Fruit fly (Drosophila melanogaster) S2 (cell line): ENCODE measurements around the gene odd.
A peak's percentile ranks its signal among the peaks of the same experiment; 100 is the strongest.

Experiments used
- CG8478 ChIP-seq: fragments of >200 bp; optimal IDR thresholded peaks from 2 replicates; lab custom pipeline; 2018
- CTCF ChIP-seq, 2 experiments: fragments of >200 bp; optimal IDR thresholded peaks; 2 replicates each; lab custom pipeline; 2018

The odd gene

DNA sequence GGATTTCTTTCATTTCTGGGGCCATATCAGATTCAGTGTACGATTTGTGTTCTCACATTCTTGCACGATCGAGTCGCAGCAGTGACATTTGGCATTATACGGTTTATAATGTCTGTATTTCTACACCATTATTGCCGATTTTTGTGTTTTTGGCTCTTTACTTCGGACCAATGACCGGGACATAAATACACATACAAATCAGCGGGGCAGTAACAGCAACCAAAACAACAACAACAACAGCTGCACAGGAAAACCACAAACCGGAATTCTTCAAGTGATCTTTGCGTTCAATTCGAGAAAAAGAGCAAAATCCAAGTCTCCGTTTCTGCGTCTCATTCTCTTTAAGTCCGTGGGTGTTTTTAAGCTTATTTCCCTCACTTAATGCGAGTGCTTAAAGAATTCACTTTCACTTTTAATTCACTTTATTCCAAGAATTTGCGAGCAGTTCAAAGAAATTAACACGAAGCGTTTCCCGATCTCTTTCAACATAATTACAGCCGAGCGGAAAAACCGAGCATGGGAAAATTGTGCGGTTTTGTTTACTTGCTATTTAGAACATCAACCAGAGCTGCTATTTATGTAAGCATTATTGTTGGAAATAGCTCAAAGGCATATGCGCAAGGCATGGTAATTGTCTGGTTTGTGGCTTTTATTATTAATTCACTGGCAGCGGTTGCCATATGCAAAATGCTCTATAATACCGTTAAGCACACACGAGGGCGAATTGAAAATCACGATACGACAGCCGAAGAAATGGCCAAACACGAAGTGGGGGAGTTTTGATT lies 24.9 kb upstream of the odd start:
- TF ChIP-seq CTCF (optimal IDR thresholded peaks at IDR 0.05; lab: Kevin White, UChicago) (no peak), CG8478 (lab: Kevin White, UChicago) (no peak)

DNA sequence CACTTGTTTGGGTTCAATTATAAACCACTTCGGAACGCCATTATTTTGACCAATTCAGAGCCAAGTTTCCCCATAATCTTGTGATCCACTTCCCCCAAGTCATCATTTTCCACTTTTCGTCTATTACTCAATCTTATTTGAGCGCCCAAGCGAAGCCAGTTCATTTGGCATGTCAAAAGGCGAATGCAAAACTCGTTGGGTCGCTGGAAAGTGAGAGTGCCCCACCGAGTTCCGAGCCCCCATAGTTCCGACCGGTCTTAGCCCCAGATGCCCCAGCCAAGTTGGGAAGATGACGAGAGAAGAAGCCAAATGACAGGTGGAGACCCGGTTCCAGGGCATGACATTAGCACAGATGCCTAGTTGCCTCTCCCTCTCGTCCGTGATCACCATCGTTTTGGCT lies 24.2 kb upstream of the odd start:
- TF ChIP-seq CTCF (optimal IDR thresholded peaks at IDR 0.05; lab: Kevin White, UChicago) = no peak
- no peak for TF ChIP-seq CG8478 (lab: Kevin White, UChicago)

DNA sequence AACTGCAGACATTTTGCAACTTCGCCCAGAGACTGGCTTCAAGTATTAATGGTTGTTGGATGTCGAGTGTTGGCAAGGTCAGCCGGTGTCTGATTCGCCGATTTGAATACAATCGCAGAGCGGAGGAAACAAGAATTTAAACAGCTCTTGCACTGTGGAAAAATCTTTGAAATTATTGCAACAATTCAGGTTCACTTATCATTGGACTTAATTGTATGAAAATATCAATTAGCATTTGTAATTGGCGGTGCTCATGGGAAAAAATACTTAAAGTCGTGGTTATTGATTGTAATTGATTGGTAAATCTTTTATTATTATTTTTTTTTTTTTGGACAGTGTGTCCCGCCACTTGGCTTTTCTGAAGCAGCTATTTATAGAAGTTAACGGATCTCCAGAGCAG lies 22.9 kb upstream of the odd start:
- TF ChIP-seq CTCF (optimal IDR thresholded peaks at IDR 0.05; lab: Kevin White, UChicago) = no peak
- no peak for TF ChIP-seq CG8478 (lab: Kevin White, UChicago)

DNA sequence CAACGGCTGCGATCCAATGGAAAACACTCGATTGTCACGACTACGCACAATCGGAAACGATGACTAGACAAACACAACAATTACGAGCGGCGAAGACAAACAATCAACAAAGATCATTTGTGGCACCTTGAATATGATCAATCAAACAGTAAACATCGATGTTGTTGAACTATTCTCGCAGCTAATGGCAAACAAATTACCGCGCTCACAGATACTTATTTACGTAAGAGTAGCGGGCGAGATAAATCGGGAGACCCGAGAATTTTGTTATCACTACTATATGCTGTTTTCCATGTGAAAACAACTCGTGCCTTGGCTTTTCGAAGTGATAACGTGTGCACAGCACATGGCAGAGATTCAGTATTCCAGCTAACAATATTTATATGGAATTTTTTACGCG lies 22.3 kb upstream of the odd start:
- no peak for TF ChIP-seq CTCF (optimal IDR thresholded peaks at IDR 0.05; lab: Kevin White, UChicago)
- TF ChIP-seq CG8478 (lab: Kevin White, UChicago) = no peak

DNA sequence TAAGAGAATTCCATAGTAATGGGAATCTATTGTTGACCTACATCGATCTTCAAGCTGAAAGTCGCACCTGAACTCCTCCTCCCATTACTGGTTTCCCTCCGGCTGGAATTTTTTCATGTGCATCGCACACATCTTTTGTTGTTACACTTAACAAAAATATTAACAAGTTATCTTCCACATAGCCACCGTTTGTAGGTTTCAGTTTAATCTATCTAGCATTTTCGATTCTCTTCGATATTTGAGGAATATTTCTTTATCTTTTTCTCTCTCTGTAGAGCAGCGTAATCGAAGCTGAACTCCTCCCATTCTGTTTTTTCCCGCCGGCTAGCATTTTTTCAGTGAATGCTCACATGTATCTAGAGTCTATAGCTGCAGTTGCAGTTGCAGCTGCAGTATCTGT lies 18.2 kb upstream of the odd start:
- TF ChIP-seq CG8478 (lab: Kevin White, UChicago) (no peak), CTCF (optimal IDR thresholded peaks at IDR 0.05; lab: Kevin White, UChicago) (no peak)

DNA sequence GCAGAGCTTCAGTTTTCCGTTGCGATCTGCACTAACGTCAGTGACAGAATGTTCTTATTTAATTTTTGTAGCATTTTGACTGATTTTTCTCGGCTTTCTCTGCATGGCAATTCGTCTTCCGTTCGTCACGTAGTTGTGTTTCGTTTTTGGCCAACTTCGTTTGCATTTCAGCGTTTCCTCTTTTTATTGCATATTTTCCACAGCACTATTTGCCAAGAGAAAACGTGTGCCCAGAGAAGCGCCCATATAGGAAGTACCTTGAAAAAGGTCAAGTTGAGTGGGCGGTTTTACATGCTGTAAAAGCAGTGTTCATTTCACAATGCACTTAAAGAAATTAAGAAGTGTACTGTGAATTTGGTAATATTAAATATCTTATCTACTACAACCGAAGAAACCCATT lies 15.0 kb upstream of the odd start, which contains the start of gene CG15418:
Gene CG15418, minus strand, starts transcription at position 101 of the 400 bp plus-strand sequence.
- TF ChIP-seq CTCF (optimal IDR thresholded peaks at IDR 0.05; lab: Kevin White, UChicago) = no peak
- TF ChIP-seq CG8478 (lab: Kevin White, UChicago) = no peak

DNA sequence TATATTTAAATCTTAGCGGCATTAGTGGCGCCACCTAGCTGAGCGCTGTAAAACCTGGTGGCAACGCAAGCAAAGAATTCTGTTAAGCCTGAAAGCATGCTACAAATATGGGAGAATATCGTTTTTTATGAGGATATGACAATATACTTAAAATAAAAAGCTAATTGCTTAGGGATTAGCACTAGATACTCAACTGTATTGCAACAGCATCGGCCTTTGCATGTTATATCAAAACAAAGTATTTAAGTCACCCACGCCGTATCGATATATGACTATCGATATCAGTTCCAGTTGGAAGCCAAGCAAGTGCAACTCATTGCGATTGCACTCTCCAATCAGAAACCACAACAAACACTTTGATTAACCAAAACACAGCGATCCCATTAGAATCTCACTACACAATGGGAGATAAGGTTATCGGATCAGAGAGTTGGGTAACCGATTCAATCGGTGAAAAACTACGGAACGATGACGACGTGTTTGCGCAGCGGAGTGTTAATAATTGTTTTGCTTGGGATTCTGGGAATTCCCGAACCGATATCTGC lies 12.3 kb upstream of the odd start, which contains the start of gene Ugt36A1:
Gene Ugt36A1, plus strand, starts transcription at position 280 of the 545 bp plus-strand sequence.
- TF ChIP-seq CTCF (optimal IDR thresholded peaks at IDR 0.05; lab: Kevin White, UChicago) (peak; percentile 89 to 91), CG8478 (lab: Kevin White, UChicago) (no peak)

DNA sequence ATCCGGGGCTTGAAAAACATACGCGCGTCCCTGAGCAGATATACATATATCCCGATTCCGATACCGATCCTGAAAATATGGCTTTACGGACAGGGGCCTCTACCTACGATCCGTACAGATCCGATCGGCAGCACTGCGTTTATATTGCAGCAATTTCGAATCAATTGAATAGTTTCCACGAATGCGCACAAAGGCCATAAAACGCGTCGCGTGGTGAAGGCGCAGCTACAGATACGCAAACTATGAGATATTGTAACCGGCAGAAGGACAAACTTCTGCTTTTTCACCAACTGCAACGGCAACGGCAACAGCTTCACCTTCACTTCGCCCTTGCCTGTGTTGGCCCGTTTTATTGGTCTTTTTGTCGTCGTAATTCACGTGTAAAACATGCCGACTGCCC lies 8.6 kb upstream of the odd start:
- TF ChIP-seq CTCF (optimal IDR thresholded peaks at IDR 0.05; lab: Kevin White, UChicago) (no peak), CG8478 (lab: Kevin White, UChicago) (no peak)

DNA sequence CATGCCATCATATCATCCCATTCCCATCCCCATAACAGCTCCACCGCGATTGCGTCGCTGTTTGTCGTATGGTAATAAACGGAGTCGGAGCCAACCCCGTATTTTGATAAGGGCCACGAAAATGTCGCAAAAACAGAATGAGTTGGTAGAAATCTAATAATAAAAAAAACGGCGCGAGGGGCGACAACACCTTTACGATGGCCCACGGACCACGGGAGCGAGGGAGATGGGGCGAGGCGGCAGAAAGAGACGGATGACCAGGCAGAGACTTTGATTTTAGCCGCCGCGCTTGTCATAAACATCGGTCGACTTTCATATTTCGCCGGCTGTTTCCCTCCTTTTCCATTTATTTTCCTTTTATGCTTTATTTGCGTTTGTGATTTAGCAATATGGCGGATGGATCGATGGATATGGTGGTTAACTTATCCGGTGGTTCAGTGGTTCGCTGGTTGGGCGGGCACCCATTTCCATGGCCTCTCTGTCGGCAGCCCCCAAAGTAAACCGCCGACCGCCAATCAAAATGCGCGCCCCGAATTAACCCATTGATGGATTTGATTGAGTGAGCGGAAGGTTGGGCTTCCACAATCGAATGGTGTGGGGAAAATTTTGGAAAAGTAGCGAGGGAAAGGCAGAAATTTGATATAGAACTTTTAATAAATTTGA lies 5.3 kb upstream of the odd start:
- TF ChIP-seq CTCF (optimal IDR thresholded peaks at IDR 0.05; lab: Kevin White, UChicago) = no peak
- TF ChIP-seq CG8478 (lab: Kevin White, UChicago) = no peak

DNA sequence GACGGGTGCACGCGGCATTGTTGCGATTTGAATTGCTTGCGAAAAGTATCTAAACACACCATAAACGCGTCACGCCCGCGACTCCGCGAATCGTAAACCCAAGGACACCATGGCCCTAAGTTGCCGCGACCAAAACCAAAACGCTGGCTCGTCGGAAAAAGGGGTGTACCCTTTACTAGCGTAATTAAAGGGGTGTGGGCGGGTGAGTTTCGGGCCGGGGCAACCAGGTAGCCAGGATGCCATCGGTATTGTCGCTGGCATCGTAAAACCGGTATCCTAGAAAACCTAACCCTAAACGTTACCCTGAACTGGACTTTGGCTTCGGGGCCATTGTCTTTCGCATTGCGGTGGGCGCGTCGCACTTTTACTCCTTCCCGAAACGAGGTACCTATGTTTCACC lies 4.1 kb upstream of the odd start:
- TF ChIP-seq CG8478 (lab: Kevin White, UChicago) (no peak), CTCF (optimal IDR thresholded peaks at IDR 0.05; lab: Kevin White, UChicago) (no peak)

DNA sequence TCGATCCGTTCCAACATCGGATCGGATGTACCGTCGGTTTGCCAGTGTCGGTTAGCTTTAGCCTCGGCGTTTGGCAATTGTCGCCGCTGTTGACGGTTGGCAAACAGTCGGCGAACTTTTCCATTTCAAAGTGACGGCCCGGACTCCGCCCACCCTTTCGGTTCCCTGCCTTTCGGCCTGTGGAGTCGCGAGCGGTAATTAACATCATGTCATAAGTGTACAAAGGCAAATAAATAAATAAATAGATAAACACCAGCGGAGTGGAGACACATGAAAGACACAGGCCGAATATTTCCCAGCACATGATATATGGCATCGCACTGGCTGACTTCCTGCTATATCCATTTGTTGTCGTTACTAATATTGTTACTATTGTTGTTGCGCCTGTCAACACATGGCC lies 2.2 kb upstream of the odd start:
- TF ChIP-seq CTCF (optimal IDR thresholded peaks at IDR 0.05; lab: Kevin White, UChicago) (no peak), CG8478 (lab: Kevin White, UChicago) (no peak)

DNA sequence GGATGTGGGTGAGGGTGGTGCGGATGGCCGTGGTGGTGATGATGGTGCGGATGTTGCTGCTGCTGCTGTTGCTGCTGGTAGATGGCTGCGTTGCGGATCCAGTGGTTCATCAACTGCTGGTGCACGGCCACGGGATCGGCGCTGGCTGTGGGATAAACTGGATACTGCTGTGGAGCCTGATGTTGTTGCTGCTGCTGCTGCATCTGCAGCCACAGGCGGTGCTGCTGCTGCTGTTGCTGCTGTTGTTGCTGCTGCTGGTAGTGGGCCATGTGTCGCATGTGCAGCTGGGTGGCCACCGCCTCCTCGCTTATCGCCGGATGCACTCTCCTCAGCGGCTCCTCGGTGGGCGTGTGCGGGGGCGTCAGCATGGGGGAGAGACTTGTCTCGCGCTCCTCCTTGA lies 883 bp downstream of the odd start:
- TF ChIP-seq CG8478 (lab: Kevin White, UChicago) = no peak
- no peak for TF ChIP-seq CTCF (optimal IDR thresholded peaks at IDR 0.05; lab: Kevin White, UChicago)

DNA sequence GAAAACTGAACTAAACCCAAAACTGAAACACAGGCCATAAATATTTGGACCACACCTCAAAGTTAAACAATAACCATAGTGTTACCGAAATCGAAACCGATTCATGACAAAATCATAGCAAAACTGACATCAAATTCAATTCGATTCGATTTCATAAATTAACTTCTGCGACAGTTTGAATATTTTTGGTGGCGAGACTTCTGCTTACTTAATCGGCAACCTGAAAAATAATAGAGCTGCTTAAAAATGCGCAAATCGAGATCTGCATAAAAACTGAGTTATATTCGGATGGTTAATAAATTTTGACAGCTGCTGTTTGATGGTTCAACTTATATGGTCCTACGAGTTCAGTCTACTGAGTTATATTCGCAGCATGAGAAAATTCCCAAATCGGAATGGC lies 3.0 kb downstream of the odd start:
- TF ChIP-seq CTCF (optimal IDR thresholded peaks at IDR 0.05; lab: Kevin White, UChicago) (no peak), CG8478 (lab: Kevin White, UChicago) (no peak)

DNA sequence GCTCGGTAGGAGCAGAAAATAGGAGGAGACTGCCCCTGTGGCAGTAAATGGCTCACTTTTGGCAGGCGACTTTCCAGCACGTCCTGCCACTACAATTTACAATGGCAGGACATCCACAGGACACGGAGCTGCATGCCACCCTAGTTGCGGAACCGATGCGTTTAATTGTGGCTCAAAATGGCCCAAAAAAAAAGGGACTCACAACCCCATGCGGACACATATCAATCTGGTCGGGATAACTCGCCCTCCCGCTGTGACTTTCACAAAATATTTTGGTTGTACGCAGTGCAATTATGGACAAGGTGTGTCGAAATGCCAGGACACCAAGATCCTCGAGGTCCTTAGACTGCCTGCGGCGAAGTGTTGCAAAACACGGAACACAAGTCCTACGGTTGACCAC lies 4.0 kb downstream of the odd start:
- no peak for TF ChIP-seq CTCF (optimal IDR thresholded peaks at IDR 0.05; lab: Kevin White, UChicago)
- TF ChIP-seq CG8478 (lab: Kevin White, UChicago) = no peak

DNA sequence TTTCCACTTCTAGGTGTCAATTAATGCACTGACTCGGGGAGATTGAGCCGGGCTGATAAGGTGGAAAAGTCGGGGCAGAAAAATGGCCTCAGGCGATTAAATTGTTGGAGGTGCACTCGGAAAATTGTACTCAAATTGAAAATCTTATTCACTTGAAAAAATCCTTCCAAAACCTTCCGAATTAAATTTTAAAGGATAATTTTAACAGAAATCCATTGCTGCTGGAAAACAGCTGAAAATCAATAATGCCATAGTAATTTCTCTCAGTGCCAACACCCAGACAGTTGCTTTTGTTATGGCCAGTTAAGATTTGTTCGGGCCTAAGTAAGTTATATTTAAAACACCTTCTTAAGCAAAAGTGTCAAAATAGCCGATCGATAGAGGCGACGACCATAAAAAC lies 5.7 kb downstream of the odd start:
- TF ChIP-seq CTCF (optimal IDR thresholded peaks at IDR 0.05; lab: Kevin White, UChicago) (no peak), CG8478 (lab: Kevin White, UChicago) (no peak)
